Worm (Caenorhabditis elegans) whole organism, L1 larva: ENCODE data around the gene oac-54.

Experiments
- ceh-82 ChIP-seq, 3 experiments: fragments of 150-350 bp in 1 of 3; sonication (generic microtip) in 2 of 3; optimal IDR thresholded peaks; 2 replicates each; lab custom pipeline; 2014 to 2017; ENCODE audit warnings: missing biosample characterization in 3 of 3, missing genetic modification characterization in 3 of 3
- elt-3 ChIP-seq, 6 experiments: fragments of 150-350 bp in 1 of 6; sonication (generic microtip); optimal IDR thresholded peaks; 2 replicates each; lab custom pipeline; 2017 to 2018; ENCODE audit warnings: missing biosample characterization in 6 of 6, missing genetic modification characterization in 6 of 6, inconsistent platforms in 1 of 6
- fkh-4 ChIP-seq: sonication (generic microtip); optimal IDR thresholded peaks from 2 replicates; lab custom pipeline; 2016; ENCODE audit warnings: missing compliant biosample characterization, missing genetic modification characterization, borderline replicate concordance
- lin-35 ChIP-seq, 2 experiments: fragments of 150-350 bp; optimal IDR thresholded peaks; 2 replicates each; lab custom pipeline; 2014; ENCODE audit warnings: missing biosample characterization in 2 of 2, missing genetic modification characterization in 2 of 2, missing genetic modification reagents in 2 of 2
- mdl-1 ChIP-seq, 2 experiments: fragments of 150-350 bp; optimal IDR thresholded peaks; 2 replicates each; lab custom pipeline; 2014 to 2017; ENCODE audit warnings: missing biosample characterization in 2 of 2, missing genetic modification characterization in 2 of 2, inconsistent platforms in 1 of 2
- nhr-20 ChIP-seq: sonication (generic microtip); optimal IDR thresholded peaks from 2 replicates; lab custom pipeline; 2016; ENCODE audit warnings: mild to moderate bottlenecking, missing genetic modification characterization, missing compliant biosample characterization
- nhr-28 ChIP-seq: fragments of 150-350 bp; optimal IDR thresholded peaks from 2 replicates; lab custom pipeline; 2014; ENCODE audit warnings: missing biosample characterization, missing genetic modification characterization
- rnt-1 ChIP-seq: sonication (generic microtip); optimal IDR thresholded peaks from 2 replicates; lab custom pipeline; 2016; ENCODE audit warnings: mild to moderate bottlenecking, missing genetic modification characterization, moderate library complexity, missing compliant biosample characterization
- skn-1 ChIP-seq: fragments of 150-350 bp; optimal IDR thresholded peaks from 2 replicates; lab custom pipeline; 2014; ENCODE audit warnings: missing biosample characterization, missing genetic modification characterization
- snpc-4 ChIP-seq: fragments of 150-350 bp; optimal IDR thresholded peaks from 2 replicates; lab custom pipeline; 2014; ENCODE audit warnings: missing biosample characterization, missing genetic modification characterization
- sox-4 ChIP-seq: sonication (generic microtip); optimal IDR thresholded peaks from 2 replicates; lab custom pipeline; 2016; ENCODE audit warnings: missing genetic modification characterization, missing compliant biosample characterization
- unc-62 ChIP-seq: fragments of 150-350 bp; optimal IDR thresholded peaks from 2 replicates; lab custom pipeline; 2014; ENCODE audit warnings: missing biosample characterization, missing genetic modification reagents, missing genetic modification characterization

ce11 chrII:9163348-9163747 lies 5.4 kb downstream of the oac-54 start:
- TF ChIP-seq mdl-1 (tag; optimal IDR thresholded peaks at IDR 0.05; lab: Kevin White, UChicago) (no peak), elt-3 (tag; optimal IDR thresholded peaks at IDR 0.05; lab: Kevin White, UChicago) (no peak), rnt-1 (tag; lab: Kevin White, UChicago) (no peak), lin-35 (GFP tag; optimal IDR thresholded peaks at IDR 0.05; lab: Kevin White, UChicago) (no peak), unc-62 (no peak), skn-1 (no peak), fkh-4 (tag; lab: Kevin White, UChicago) (no peak), sox-4 (tag; lab: Kevin White, UChicago) (no peak), nhr-28 (tag; lab: Kevin White, UChicago) (no peak), nhr-20 (no peak), ceh-82 (tag; optimal IDR thresholded peaks at IDR 0.05; lab: Kevin White, UChicago) (no peak), snpc-4 (no peak)
